Worm (Caenorhabditis elegans) whole organism, mixed stage, embryonic: ENCODE results near the gene F54B8.4.

ENCODE experiments used
- ces-1 ChIP-seq: fragments of 150-350 bp; optimal IDR thresholded peaks from 2 replicates; lab custom pipeline; 2014; ENCODE audit warnings: missing biosample characterization, missing genetic modification reagents, missing genetic modification characterization
- cnd-1 ChIP-seq: fragments of 200-800 bp; sonication (Bioruptor generic); optimal IDR thresholded peaks from 2 replicates; lab custom pipeline; 2018; ENCODE audit warnings: mild to moderate bottlenecking, missing genetic modification characterization, missing compliant biosample characterization
- elt-1 ChIP-seq: sonication (generic microtip); optimal IDR thresholded peaks from 2 replicates; lab custom pipeline; 2017; ENCODE audit warnings: missing genetic modification characterization, mild to moderate bottlenecking, missing compliant biosample characterization, antibody characterized with exemption, moderate library complexity, borderline replicate concordance; ENCODE audit not compliant: insufficient read depth
- elt-3 ChIP-seq: fragments of 150-350 bp; optimal IDR thresholded peaks from 2 replicates; lab custom pipeline; 2014; ENCODE audit warnings: missing biosample characterization, missing genetic modification characterization
- ham-2 ChIP-seq: fragments of 200-800 bp; sonication (Bioruptor generic); optimal IDR thresholded peaks from 2 replicates; lab custom pipeline; 2018; ENCODE audit warnings: mild to moderate bottlenecking, missing genetic modification characterization, missing compliant biosample characterization
- hlh-1 ChIP-seq: fragments of 150-350 bp; optimal IDR thresholded peaks from 2 replicates; lab custom pipeline; 2014; ENCODE audit warnings: missing biosample characterization, missing genetic modification reagents, missing genetic modification characterization
- lin-13 ChIP-seq: fragments of 150-350 bp; optimal IDR thresholded peaks from 2 replicates; lab custom pipeline; 2014; ENCODE audit warnings: missing biosample characterization, missing genetic modification characterization
- lsy-2 ChIP-seq: fragments of 150-350 bp; optimal IDR thresholded peaks from 2 replicates; lab custom pipeline; 2014; ENCODE audit warnings: missing biosample characterization, missing genetic modification characterization
- nhr-12 ChIP-seq: fragments of 150-350 bp; optimal IDR thresholded peaks from 2 replicates; lab custom pipeline; 2014; ENCODE audit warnings: missing biosample characterization, missing genetic modification characterization
- nhr-76 ChIP-seq: sonication (generic microtip); optimal IDR thresholded peaks from 2 replicates; lab custom pipeline; 2017; ENCODE audit warnings: missing biosample characterization, missing genetic modification characterization
- sptf-1 ChIP-seq: sonication (generic microtip); optimal IDR thresholded peaks from 2 replicates; lab custom pipeline; 2017; ENCODE audit warnings: mild to moderate bottlenecking, missing genetic modification characterization, moderate library complexity, missing compliant biosample characterization
- unc-120 ChIP-seq: sonication (generic microtip); optimal IDR thresholded peaks from 2 replicates; lab custom pipeline; 2017; ENCODE audit warnings: missing genetic modification characterization, missing compliant biosample characterization; ENCODE audit not compliant: poor library complexity, severe bottlenecking
- unc-62 ChIP-seq: fragments of 150-350 bp; optimal IDR thresholded peaks from 2 replicates; lab custom pipeline; 2014; ENCODE audit warnings: missing biosample characterization, missing genetic modification reagents, missing genetic modification characterization

- TF ChIP-seq elt-3 (tag; lab: Kevin White, UChicago) (no peak), nhr-12 (tag; lab: Kevin White, UChicago) (no peak), sptf-1 (tag; lab: Kevin White, UChicago) (no peak), unc-62 (no peak), unc-120 (no peak), ham-2 (GFP tag; lab: Kevin White, UChicago) (no peak), cnd-1 (tag; lab: Kevin White, UChicago) (no peak), elt-1 (no peak), nhr-76 (tag; lab: Kevin White, UChicago) (no peak), ces-1 (GFP tag; lab: Kevin White, UChicago) (no peak), hlh-1 (no peak), lin-13 (tag; lab: Kevin White, UChicago) (no peak), lsy-2 (tag; lab: Kevin White, UChicago) (no peak)
These were observed 49.7 kb downstream of the F54B8.4 start, which contains the start of gene srh-293 for ce11 chrV:15865839-15866238.
